Fruit fly (Drosophila melanogaster) whole organism, embryonic: Measurements from ENCODE around the gene CG11396.

Experiments used
- CG10979 ChIP-seq: fragments of 200-800 bp; sonication (Bioruptor generic); optimal IDR thresholded peaks from 2 replicates; lab custom pipeline; 2018; ENCODE audit warnings: missing biosample characterization, mild to moderate bottlenecking, missing genetic modification characterization, moderate library complexity
- CG12769 ChIP-seq: fragments of 200-800 bp; sonication (Bioruptor generic); optimal IDR thresholded peaks from 2 replicates; lab custom pipeline; 2019; ENCODE audit warnings: missing biosample characterization, mild to moderate bottlenecking, missing genetic modification characterization, moderate library complexity
- CG13624 ChIP-seq: fragments of 200-800 bp; sonication (Bioruptor generic); optimal IDR thresholded peaks from 2 replicates; lab custom pipeline; 2016; ENCODE audit warnings: missing biosample characterization, missing genetic modification characterization
- CG1647 ChIP-seq: fragments of 200-800 bp; sonication (Bioruptor generic); optimal IDR thresholded peaks from 3 replicates; lab custom pipeline; 2016; ENCODE audit warnings: missing biosample characterization, missing genetic modification characterization
- CG17385 ChIP-seq: fragments of 200-800 bp; sonication (Bioruptor generic); optimal IDR thresholded peaks from 3 replicates; lab custom pipeline; 2018; ENCODE audit warnings: missing biosample characterization, mild to moderate bottlenecking, missing genetic modification characterization
- CG17912 ChIP-seq: fragments of 200-800 bp; sonication (Bioruptor generic); optimal IDR thresholded peaks from 2 replicates; lab custom pipeline; 2018; ENCODE audit warnings: missing biosample characterization, mild to moderate bottlenecking, missing genetic modification characterization
- CG18599 ChIP-seq: fragments of 200-800 bp; sonication (Bioruptor generic); optimal IDR thresholded peaks from 3 replicates; lab custom pipeline; 2017; ENCODE audit warnings: missing biosample characterization, missing genetic modification characterization, mild to moderate bottlenecking, moderate library complexity, missing genetic modification reagents
- CG2116 ChIP-seq: fragments of 200-800 bp; sonication (Bioruptor generic); optimal IDR thresholded peaks from 3 replicates; lab custom pipeline; 2018; ENCODE audit warnings: missing biosample characterization, mild to moderate bottlenecking, missing genetic modification characterization
- CG31441 ChIP-seq: fragments of 200-800 bp; sonication (Bioruptor generic); IDR thresholded peaks from 2 replicates; pipeline ENCODE4 v1.3.6; 2022; ENCODE audit warnings: missing biosample characterization, missing genetic modification characterization
- CG3281 ChIP-seq: fragments of 200-800 bp; sonication (Bioruptor generic); optimal IDR thresholded peaks from 3 replicates; lab custom pipeline; 2017; ENCODE audit warnings: missing biosample characterization, mild to moderate bottlenecking, missing genetic modification characterization
- CG3407 ChIP-seq: fragments of 200-800 bp; sonication (Bioruptor generic); optimal IDR thresholded peaks from 2 replicates; lab custom pipeline; 2018; ENCODE audit warnings: missing biosample characterization, mild to moderate bottlenecking, missing genetic modification characterization
- CG4328 ChIP-seq: fragments of 200-800 bp; sonication (Bioruptor generic); optimal IDR thresholded peaks from 3 replicates; lab custom pipeline; 2017; ENCODE audit warnings: missing biosample characterization, missing genetic modification reagents, missing genetic modification characterization
- CG8478 ChIP-seq: fragments of >200 bp; optimal IDR thresholded peaks from 2 replicates; lab custom pipeline; 2018
- CG8924 ChIP-seq: fragments of 200-800 bp; optimal IDR thresholded peaks from 3 replicates; lab custom pipeline; 2019; ENCODE audit warnings: missing biosample characterization, mild to moderate bottlenecking, missing genetic modification characterization, moderate library complexity
- CG9727 ChIP-seq: fragments of 200-800 bp; sonication (Bioruptor generic); optimal IDR thresholded peaks from 3 replicates; lab custom pipeline; 2017; ENCODE audit warnings: missing biosample characterization, mild to moderate bottlenecking, missing genetic modification characterization
- CG9817 ChIP-seq: fragments of 200-800 bp; sonication (Bioruptor generic); optimal IDR thresholded peaks from 2 replicates; lab custom pipeline; 2018; ENCODE audit warnings: missing biosample characterization, mild to moderate bottlenecking, missing genetic modification characterization, moderate library complexity
- D19A ChIP-seq: fragments of 200-800 bp; optimal IDR thresholded peaks from 3 replicates; lab custom pipeline; 2019; ENCODE audit warnings: missing biosample characterization, mild to moderate bottlenecking, missing genetic modification characterization, moderate library complexity
- Dbx ChIP-seq: fragments of 200-800 bp; sonication (Bioruptor generic); IDR thresholded peaks from 3 replicates; pipeline ENCODE4 v1.3.6; 2022; ENCODE audit warnings: missing biosample characterization, missing genetic modification characterization
- Doc2 ChIP-seq: fragments of 200-800 bp; sonication (Bioruptor generic); IDR thresholded peaks from 2 replicates; pipeline ENCODE4 v1.3.6; 2022; ENCODE audit warnings: missing biosample characterization, missing genetic modification characterization
- Dp ChIP-seq: fragments of 200-800 bp; sonication (Bioruptor generic); optimal IDR thresholded peaks from 2 replicates; lab custom pipeline; 2018; ENCODE audit warnings: missing biosample characterization, mild to moderate bottlenecking, missing genetic modification characterization, moderate library complexity
- HHEX ChIP-seq: fragments of 200-800 bp; sonication (Bioruptor generic); optimal IDR thresholded peaks from 3 replicates; lab custom pipeline; 2017; ENCODE audit warnings: missing biosample characterization, mild to moderate bottlenecking, missing genetic modification characterization, missing genetic modification reagents
- Hmr ChIP-seq: fragments of 200-800 bp; sonication (Bioruptor generic); optimal IDR thresholded peaks from 3 replicates; lab custom pipeline; 2017; ENCODE audit warnings: mild to moderate bottlenecking, missing biosample characterization, missing genetic modification reagents, missing genetic modification characterization
- Hr78 ChIP-seq, 2 experiments: fragments of 200-800 bp in 1 of 2; fragments of >200 bp in 1 of 2; sonication (Bioruptor generic) in 1 of 2; optimal IDR thresholded peaks; 2 replicates each; lab custom pipeline; 2017 to 2019; ENCODE audit warnings: missing biosample characterization in 2 of 2, missing genetic modification characterization in 2 of 2, mild to moderate bottlenecking in 1 of 2, moderate library complexity in 1 of 2
- Jarid2 ChIP-seq: fragments of 200-800 bp; sonication (Bioruptor generic); optimal IDR thresholded peaks from 3 replicates; lab custom pipeline; 2017; ENCODE audit warnings: mild to moderate bottlenecking, missing biosample characterization, missing genetic modification reagents, missing genetic modification characterization
- MBD-R2 ChIP-seq: fragments of 200-800 bp; sonication (Bioruptor generic); IDR thresholded peaks from 2 replicates; pipeline ENCODE4 v1.3.6; 2022; ENCODE audit warnings: missing biosample characterization, missing genetic modification characterization
- Med ChIP-seq: fragments of 200-800 bp; sonication (Bioruptor generic); peaks from one replicate; lab custom pipeline; 2016; ENCODE audit warnings: missing biosample characterization, missing genetic modification characterization, mild to moderate bottlenecking, inconsistent platforms, moderate library complexity
- NC2α ChIP-seq: fragments of 200-800 bp; sonication (Bioruptor generic); optimal IDR thresholded peaks from 2 replicates; lab custom pipeline; 2016; ENCODE audit warnings: missing biosample characterization, missing genetic modification characterization
- Usf ChIP-seq: fragments of 200-800 bp; sonication (Bioruptor generic); optimal IDR thresholded peaks from 2 replicates; lab custom pipeline; 2017; ENCODE audit warnings: missing genotype, missing biosample characterization, missing genetic modification characterization
- Vsx1 ChIP-seq: fragments of 200-800 bp; sonication (Bioruptor generic); optimal IDR thresholded peaks from 2 replicates; lab custom pipeline; 2017; ENCODE audit warnings: missing biosample characterization, mild to moderate bottlenecking, missing genetic modification characterization, missing genetic modification reagents
- bsh ChIP-seq, 2 experiments: fragments of 200-800 bp; sonication (Bioruptor generic); optimal IDR thresholded peaks; 2 replicates each; lab custom pipeline; 2017 to 2018; ENCODE audit warnings: mild to moderate bottlenecking in 2 of 2, missing biosample characterization in 2 of 2, missing genetic modification characterization in 2 of 2, moderate library complexity in 1 of 2
- cad ChIP-seq: fragments of >200 bp; optimal IDR thresholded peaks from 2 replicates; lab custom pipeline; 2017; ENCODE audit warnings: missing biosample characterization, missing genetic modification characterization
- cas ChIP-seq: fragments of 200-800 bp; sonication (Bioruptor generic); IDR thresholded peaks from 2 replicates; pipeline ENCODE4 v1.3.6; 2022; ENCODE audit warnings: missing biosample characterization, missing genetic modification characterization
- cg ChIP-seq: fragments of 200-800 bp; sonication (Bioruptor generic); optimal IDR thresholded peaks from 3 replicates; lab custom pipeline; 2019; ENCODE audit warnings: missing biosample characterization, mild to moderate bottlenecking, missing genetic modification characterization, moderate library complexity
- ci ChIP-seq: fragments of 200-800 bp; sonication (Bioruptor generic); IDR thresholded peaks from 3 replicates; pipeline ENCODE4 v1.3.6; 2022; ENCODE audit warnings: missing biosample characterization, missing genetic modification characterization
- crc ChIP-seq: fragments of 200-800 bp; sonication (Bioruptor generic); optimal IDR thresholded peaks from 2 replicates; lab custom pipeline; 2016; ENCODE audit warnings: missing biosample characterization, missing genetic modification characterization
- dati ChIP-seq: fragments of 200-800 bp; sonication (Bioruptor generic); IDR thresholded peaks from 2 replicates; pipeline ENCODE4 v1.3.6; 2022; ENCODE audit warnings: missing biosample characterization, missing genetic modification characterization
- fd102C ChIP-seq: fragments of 200-800 bp; sonication (Bioruptor generic); optimal IDR thresholded peaks from 2 replicates; lab custom pipeline; 2018; ENCODE audit warnings: missing biosample characterization, mild to moderate bottlenecking, missing genetic modification characterization, moderate library complexity
- fd3F ChIP-seq: fragments of 200-800 bp; sonication (Bioruptor generic); optimal IDR thresholded peaks from 2 replicates; lab custom pipeline; 2018; ENCODE audit warnings: missing biosample characterization, mild to moderate bottlenecking, missing genetic modification characterization, moderate library complexity
- gsb-n ChIP-seq: fragments of 200-800 bp; sonication (Bioruptor generic); optimal IDR thresholded peaks from 3 replicates; lab custom pipeline; 2018; ENCODE audit warnings: missing biosample characterization, mild to moderate bottlenecking, missing genetic modification characterization
- her ChIP-seq: fragments of 200-800 bp; sonication (Bioruptor generic); optimal IDR thresholded peaks from 2 replicates; lab custom pipeline; 2016; ENCODE audit warnings: missing biosample characterization, missing genetic modification characterization
- lbe ChIP-seq: fragments of 200-800 bp; sonication (Bioruptor generic); optimal IDR thresholded peaks from 2 replicates; lab custom pipeline; 2016; ENCODE audit warnings: missing biosample characterization, mild to moderate bottlenecking, missing genetic modification characterization
- luna ChIP-seq: fragments of 200-800 bp; sonication (Bioruptor generic); optimal IDR thresholded peaks from 2 replicates; lab custom pipeline; 2016; ENCODE audit warnings: missing biosample characterization, missing genetic modification characterization
- mirr ChIP-seq: fragments of 200-800 bp; sonication (Bioruptor generic); optimal IDR thresholded peaks from 3 replicates; lab custom pipeline; 2018; ENCODE audit warnings: missing biosample characterization, mild to moderate bottlenecking, missing genetic modification characterization
- nom ChIP-seq: fragments of 200-800 bp; sonication (Bioruptor generic); optimal IDR thresholded peaks from 2 replicates; lab custom pipeline; 2017; ENCODE audit warnings: missing biosample characterization, missing genetic modification characterization, mild to moderate bottlenecking, moderate library complexity, missing genetic modification reagents
- pan ChIP-seq, 4 experiments: fragments of >200 bp in 3 of 4; fragments of 200-800 bp in 1 of 4; sonication (Bioruptor generic) in 1 of 4; optimal IDR thresholded peaks in 3 of 4; IDR thresholded peaks in 1 of 4; 2 replicates each; pipeline versions ENCODE4 v1.3.6 to Lab custom; 2017 to 2022; ENCODE audit warnings: missing biosample characterization in 2 of 4, missing genetic modification characterization in 2 of 4, mixed read lengths in 1 of 4
- pho ChIP-seq: fragments of 200-800 bp; sonication (Bioruptor generic); optimal IDR thresholded peaks from 2 replicates; lab custom pipeline; 2016; ENCODE audit warnings: missing biosample characterization, missing genetic modification characterization
- sug ChIP-seq: fragments of 200-800 bp; optimal IDR thresholded peaks from 2 replicates; lab custom pipeline; 2019; ENCODE audit warnings: missing biosample characterization, mild to moderate bottlenecking, missing genetic modification characterization, moderate library complexity
- vfl ChIP-seq: fragments of 200-800 bp; sonication (Bioruptor generic); optimal IDR thresholded peaks from 2 replicates; lab custom pipeline; 2016; ENCODE audit warnings: missing biosample characterization, missing genetic modification characterization

CG11396 gene

dm6 chr3L:20837040-20837830, 49.3 kb upstream of the CG11396 start, which contains the start of gene CG13255 (continued):
- TF ChIP-seq ci (GFP tag; lab: Robert Waterston, UW), result no peak
- no peak for TF ChIP-seq CG13624
- TF ChIP-seq lbe (GFP tag; lab: Kevin White, UChicago), result no peak
- no peak for TF ChIP-seq pan (optimal IDR thresholded peaks at IDR 0.05; lab: Kevin White, UChicago)
- peak in 1 of 2 experiments; percentile 14 for TF ChIP-seq pan (GFP tag; optimal IDR thresholded peaks at IDR 0.05 in 1 of 2, IDR thresholded peaks at IDR 0.05 in 1 of 2)
- TF ChIP-seq gsb-n, result no peak
- no peak for TF ChIP-seq NC2α
- TF ChIP-seq CG4328 (GFP tag; lab: Kevin White, UChicago), result no peak
- peak; percentile 53 for TF ChIP-seq pho
- peak; percentile 16 for TF ChIP-seq D19A (tag; lab: Kevin White, UChicago)
- no peak for TF ChIP-seq Dbx (GFP tag; lab: Robert Waterston, UW)
- TF ChIP-seq nom (GFP tag; lab: Kevin White, UChicago), result no peak
- TF ChIP-seq CG8478, result no peak
- TF ChIP-seq cas, result no peak
- TF ChIP-seq CG12769 (tag; lab: Kevin White, UChicago), result no peak
- TF ChIP-seq CG3407 (GFP tag; lab: Kevin White, UChicago), result no peak
- no peak for TF ChIP-seq MBD-R2
- TF ChIP-seq CG9727 (GFP tag; lab: Kevin White, UChicago), result peak; percentile 56
- no peak for TF ChIP-seq cad (GFP tag; lab: Kevin White, UChicago)
- TF ChIP-seq CG1647 (GFP tag; lab: Kevin White, UChicago), result no peak
- peak; percentile 74 for TF ChIP-seq Med (GFP tag; lab: Kevin White, UChicago)
- TF ChIP-seq her (GFP tag; lab: Kevin White, UChicago), result no peak
- no peak for TF ChIP-seq dati
- peak; percentile 37 for TF ChIP-seq HHEX (GFP tag; lab: Kevin White, UChicago)
- no peak for TF ChIP-seq bsh (GFP tag; optimal IDR thresholded peaks at IDR 0.05; lab: Kevin White, UChicago)
- TF ChIP-seq CG31441, result peak; percentile 21; the same call in 1 of the 2 replicates
- no peak for TF ChIP-seq luna (GFP tag; lab: Kevin White, UChicago)
- peak; percentile 74 for TF ChIP-seq Vsx1
- TF ChIP-seq CG2116, result no peak
- no peak for TF ChIP-seq fd102C (GFP tag; lab: Kevin White, UChicago)
- TF ChIP-seq Doc2 (GFP tag; lab: Robert Waterston, UW), result no peak
- TF ChIP-seq fd3F (GFP tag; lab: Kevin White, UChicago), result peak; percentile 49
- TF ChIP-seq vfl (GFP tag; lab: Kevin White, UChicago), result peak; percentile 14
- TF ChIP-seq CG17912 (GFP tag; lab: Kevin White, UChicago), result no peak
- peak; percentile 18 for TF ChIP-seq CG9817 (tag; lab: Kevin White, UChicago)
- peak; percentile 71 for TF ChIP-seq CG18599 (GFP tag; lab: Kevin White, UChicago)
- peak; percentile 69 for TF ChIP-seq CG3281 (GFP tag; lab: Kevin White, UChicago)
- peak; percentile 54 for TF ChIP-seq CG17385
- TF ChIP-seq mirr (GFP tag; lab: Kevin White, UChicago), result no peak
- no peak for TF ChIP-seq Usf (GFP tag; lab: Kevin White, UChicago)
- TF ChIP-seq Hmr, result peak; percentile 70
- TF ChIP-seq Jarid2 (GFP tag; lab: Kevin White, UChicago), result peak; percentile 5
- no peak for TF ChIP-seq cg (GFP tag; lab: Kevin White, UChicago)
- no peak for TF ChIP-seq crc (GFP tag; lab: Kevin White, UChicago)
- TF ChIP-seq Dp, result no peak
- peak; percentile 61 for TF ChIP-seq CG8924 (tag; lab: Kevin White, UChicago)
- TF ChIP-seq sug (tag; lab: Kevin White, UChicago), result peak; percentile 95
- peak in 1 of 2 experiments; percentile 63 for TF ChIP-seq Hr78 (GFP tag; optimal IDR thresholded peaks at IDR 0.05; lab: Kevin White, UChicago)
- TF ChIP-seq CG10979 (tag; lab: Kevin White, UChicago), result peak; percentile 3
